Worm (Caenorhabditis elegans): Measurements from ENCODE around the gene tag-325.

tag-325 gene

ce11 chrIII:4806345-4806744 is 9.7 kb downstream of the tag-325 start:
- no peak for TF ChIP-seq ceh-82 (tag; optimal IDR thresholded peaks at IDR 0.05)
- no peak for TF ChIP-seq nhr-67 (tag; optimal IDR thresholded peaks at IDR 0.05)
- TF ChIP-seq ceh-16 (tag; optimal IDR thresholded peaks at IDR 0.05), result no peak

ce11 chrIII:4808089-4808488 is 11.5 kb downstream of the tag-325 start:
- TF ChIP-seq nfya-1 (tag; optimal IDR thresholded peaks at IDR 0.05; ENCODE audit: insufficient read depth) (peak; percentile 98), nhr-67 (tag; optimal IDR thresholded peaks at IDR 0.05) (no peak), nhr-25 (tag; optimal IDR thresholded peaks at IDR 0.05) (no peak)

- no peak for TF ChIP-seq fkh-10 (GFP tag; optimal IDR thresholded peaks at IDR 0.05)
- no peak for TF ChIP-seq snpc-4 (tag; optimal IDR thresholded peaks at IDR 0.05)
- TF ChIP-seq hmg-11 (tag; optimal IDR thresholded peaks at IDR 0.05), result no peak
- TF ChIP-seq skn-1 (tag; optimal IDR thresholded peaks at IDR 0.05), result no peak
- no peak for TF ChIP-seq lin-15B (tag; optimal IDR thresholded peaks at IDR 0.05)
- TF ChIP-seq ztf-4 (tag; optimal IDR thresholded peaks at IDR 0.05), result no peak
- TF ChIP-seq nhr-237 (tag; optimal IDR thresholded peaks at IDR 0.05), result no peak
- TF ChIP-seq nhr-11 (tag; optimal IDR thresholded peaks at IDR 0.05), result no peak
- no peak for TF ChIP-seq nhr-12 (tag; optimal IDR thresholded peaks at IDR 0.05)
- TF ChIP-seq elt-1 (tag; optimal IDR thresholded peaks at IDR 0.05), result no peak
- TF ChIP-seq sea-2 (GFP tag; optimal IDR thresholded peaks at IDR 0.05), result no peak
- no peak for TF ChIP-seq ZK546.5 (tag; optimal IDR thresholded peaks at IDR 0.05)
- TF ChIP-seq nhr-77 (tag; optimal IDR thresholded peaks at IDR 0.05), result no peak
- TF ChIP-seq nhr-28 (tag; optimal IDR thresholded peaks at IDR 0.05), result no peak
- TF ChIP-seq mdl-1 (tag; optimal IDR thresholded peaks at IDR 0.05), result no peak
Observed at ce11 chrIII:4809526-4810153, 13.0 kb downstream of the tag-325 start, which contains the start of gene pal-1. TSS of gene pal-1 (minus strand) at chrIII:4809576.

- TF ChIP-seq elt-1 (tag; optimal IDR thresholded peaks at IDR 0.05) (no peak), nhr-11 (tag; optimal IDR thresholded peaks at IDR 0.05) (no peak), pha-4 (tag; optimal IDR thresholded peaks at IDR 0.05) (no peak), mml-1 (tag; optimal IDR thresholded peaks at IDR 0.05) (no peak), nhr-237 (tag; optimal IDR thresholded peaks at IDR 0.05) (no peak), tbx-2 (tag; optimal IDR thresholded peaks at IDR 0.05) (no peak), ztf-4 (tag; optimal IDR thresholded peaks at IDR 0.05) (no peak), nfya-1 (tag; optimal IDR thresholded peaks at IDR 0.05; ENCODE audit: insufficient read depth) (no peak), zag-1 (tag; optimal IDR thresholded peaks at IDR 0.05) (no peak), ceh-28 (tag; optimal IDR thresholded peaks at IDR 0.05) (no peak), egl-5 (tag; optimal IDR thresholded peaks at IDR 0.05) (no peak), nhr-28 (tag; optimal IDR thresholded peaks at IDR 0.05) (no peak), snpc-4 (tag; optimal IDR thresholded peaks at IDR 0.05) (no peak), aly-2 (tag; optimal IDR thresholded peaks at IDR 0.05) (no peak), ama-1 (optimal IDR thresholded peaks at IDR 0.05) (no peak), nhr-67 (tag; optimal IDR thresholded peaks at IDR 0.05) (no peak), unc-39 (tag; optimal IDR thresholded peaks at IDR 0.05) (no peak)
Observed at ce11 chrIII:4811195-4811594, 14.6 kb downstream of the tag-325 start, which contains the start of gene C38D4.7. TSS of gene C38D4.7 (minus strand) at chrIII:4811295.

ce11 chrIII:4814730-4815129 is 18.1 kb downstream of the tag-325 start, which contains the start of gene arl-6:
TSS of gene arl-6 (minus strand) at chrIII:4814830.
- TF ChIP-seq lin-15B (tag; optimal IDR thresholded peaks at IDR 0.05) (no peak), nhr-23 (tag; optimal IDR thresholded peaks at IDR 0.05) (no peak), elt-2 (tag; optimal IDR thresholded peaks at IDR 0.05) (no peak), ama-1 (optimal IDR thresholded peaks at IDR 0.05) (no peak), skn-1 (tag; optimal IDR thresholded peaks at IDR 0.05) (no peak), nhr-25 (tag; optimal IDR thresholded peaks at IDR 0.05) (no peak), elt-3 (tag; optimal IDR thresholded peaks at IDR 0.05) (no peak), nhr-77 (tag; optimal IDR thresholded peaks at IDR 0.05) (no peak), ZK546.5 (tag; optimal IDR thresholded peaks at IDR 0.05) (no peak), hmg-11 (tag; optimal IDR thresholded peaks at IDR 0.05) (no peak), ztf-11 (tag; optimal IDR thresholded peaks at IDR 0.05) (no peak), mml-1 (tag; optimal IDR thresholded peaks at IDR 0.05) (no peak), elt-1 (tag; optimal IDR thresholded peaks at IDR 0.05) (no peak), nhr-11 (tag; optimal IDR thresholded peaks at IDR 0.05) (no peak)

Data from whole organism, L3 larva.